Worm (Caenorhabditis elegans): Measurements from ENCODE around the gene mel-46.

DNA sequence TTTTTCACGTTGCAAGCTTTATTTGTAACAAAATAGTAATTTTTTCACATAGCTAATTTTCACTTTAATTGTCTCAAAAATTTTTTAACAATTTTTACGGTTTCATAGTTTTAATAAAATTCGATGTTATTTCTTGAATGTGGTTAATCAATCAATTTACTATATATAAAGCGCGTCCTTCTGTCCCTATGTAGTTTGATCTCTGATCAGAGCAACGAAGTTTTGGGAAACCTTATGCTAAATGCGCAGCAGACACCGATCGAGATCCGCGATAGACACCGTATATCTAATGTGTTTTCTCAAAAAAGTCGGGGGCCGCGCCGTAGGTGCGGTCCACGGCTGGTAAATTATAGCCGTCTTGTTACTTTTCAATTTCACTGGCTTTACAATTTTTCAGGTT lies 25.3 kb upstream of the mel-46 start:
- TF ChIP-seq nhr-77 (tag; optimal IDR thresholded peaks at IDR 0.05) (no peak), ceh-16 (tag; optimal IDR thresholded peaks at IDR 0.05) (no peak), eor-1 (tag; optimal IDR thresholded peaks at IDR 0.05) (no peak), nfya-1 (tag; optimal IDR thresholded peaks at IDR 0.05; ENCODE audit: insufficient read depth) (no peak)
